Worm (Caenorhabditis elegans) whole organism, mixed stage, embryonic: ENCODE data around the gene Y97E10AR.1.

Experiments
- blmp-1 ChIP-seq: fragments of 150-350 bp; optimal IDR thresholded peaks from 2 replicates; lab custom pipeline; 2014; ENCODE audit warnings: missing biosample characterization, missing genetic modification characterization
- ceh-39 ChIP-seq: fragments of 150-350 bp; optimal IDR thresholded peaks from 2 replicates; lab custom pipeline; 2014; ENCODE audit warnings: missing biosample characterization, missing genetic modification characterization
- hlh-1 ChIP-seq: fragments of 150-350 bp; optimal IDR thresholded peaks from 2 replicates; lab custom pipeline; 2014; ENCODE audit warnings: missing biosample characterization, missing genetic modification reagents, missing genetic modification characterization
- lsy-2 ChIP-seq: fragments of 150-350 bp; optimal IDR thresholded peaks from 2 replicates; lab custom pipeline; 2014; ENCODE audit warnings: missing biosample characterization, missing genetic modification characterization
- nhr-12 ChIP-seq: fragments of 150-350 bp; optimal IDR thresholded peaks from 2 replicates; lab custom pipeline; 2014; ENCODE audit warnings: missing biosample characterization, missing genetic modification characterization
- nhr-237 ChIP-seq: fragments of 150-350 bp; optimal IDR thresholded peaks from 2 replicates; lab custom pipeline; 2014; ENCODE audit warnings: missing biosample characterization, missing genetic modification characterization
- nhr-28 ChIP-seq: fragments of 150-350 bp; optimal IDR thresholded peaks from 2 replicates; lab custom pipeline; 2014; ENCODE audit warnings: missing biosample characterization, missing genetic modification characterization
- snpc-4 ChIP-seq: fragments of 150-350 bp; optimal IDR thresholded peaks from 2 replicates; lab custom pipeline; 2014; ENCODE audit warnings: missing biosample characterization, missing genetic modification characterization
- tbx-8 ChIP-seq: fragments of 200-800 bp; sonication (Bioruptor generic); optimal IDR thresholded peaks from 2 replicates; lab custom pipeline; 2018; ENCODE audit warnings: mild to moderate bottlenecking, missing genetic modification characterization, moderate library complexity, missing compliant biosample characterization

- TF ChIP-seq nhr-28 (tag; lab: Kevin White, UChicago) (no peak), lsy-2 (no peak), nhr-12 (tag; lab: Kevin White, UChicago) (no peak), ceh-39 (tag; lab: Kevin White, UChicago) (no peak), blmp-1 (tag; lab: Kevin White, UChicago) (no peak), snpc-4 (no peak), hlh-1 (tag; lab: Kevin White, UChicago) (no peak), tbx-8 (GFP tag; lab: Kevin White, UChicago) (no peak), nhr-237 (tag; lab: Kevin White, UChicago) (no peak)
Observed at ce11 chrV:8013901-8014388, 12.7 kb downstream of the Y97E10AR.1 start, which contains the start of gene Y97E10AR.6.
